ENCODE assay signal across 1 worm cellular context in the genomic region with DNA sequence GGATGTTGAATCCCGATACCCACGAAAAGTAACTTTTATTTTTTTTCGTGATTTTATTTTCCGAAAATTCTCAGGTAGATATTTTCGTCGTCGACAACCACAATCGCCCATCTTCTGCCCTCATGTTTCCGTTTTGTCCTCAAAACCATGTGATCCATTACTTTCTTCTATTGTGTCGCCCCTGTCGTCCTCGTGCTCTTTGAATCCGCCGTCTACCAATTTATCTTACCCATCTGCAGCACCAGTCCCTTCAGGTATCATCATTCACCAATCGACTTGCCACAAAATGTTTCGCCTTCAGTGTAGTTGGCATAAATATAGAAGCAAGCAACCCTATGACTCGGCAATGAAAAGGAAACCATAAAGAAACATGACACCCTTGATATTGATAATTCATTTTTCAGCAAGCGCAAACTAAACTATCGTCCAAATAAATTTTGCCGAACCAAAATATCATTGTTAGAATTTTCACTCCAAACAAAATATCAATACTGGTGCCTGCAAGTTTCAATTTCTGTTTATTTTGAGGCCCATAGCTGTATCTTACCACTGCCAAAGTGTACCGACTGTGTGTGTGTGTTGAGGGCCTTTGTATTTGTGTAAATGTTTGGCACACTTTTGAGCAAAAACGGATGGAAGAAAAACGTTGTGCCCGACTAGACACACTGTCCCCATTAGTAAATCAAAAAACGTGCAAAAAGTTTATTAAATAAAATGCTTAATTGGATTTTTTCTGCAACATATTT.
TF ChIP-seq lines count a peak whose summit lies in the region.

No protein-coding gene starts in this region.

TF ChIP-seq in whole organism, L1 larva, 84 proteins besides CTCF, POLR2A, EP300 and RAD21 (continued from another document):
- peak in 1 of 2 experiments; percentile 55 for TF ChIP-seq ztf-11 (tag; optimal IDR thresholded peaks at IDR 0.05; lab: Kevin White, UChicago)
TF ChIP-seq in whole organism, L1 larva: peak in this region for 12.
